Fruit fly (Drosophila melanogaster): ENCODE results near the gene RhoGAP5A.

dm6 chrX:5665902-5666301 is 47.3 kb upstream of the RhoGAP5A start, which contains the start of the genes Sirt4 and CG4119:
- TF ChIP-seq psq (optimal IDR thresholded peaks at IDR 0.05) (no peak), h (optimal IDR thresholded peaks at IDR 0.05) (no peak), Myc (optimal IDR thresholded peaks at IDR 0.05) (no peak), insv (optimal IDR thresholded peaks at IDR 0.05) (no peak)
